Worm (Caenorhabditis elegans) whole organism, L4/young adult: ENCODE data around the gene C23H3.9.

ENCODE experiments used
- dao-5 ChIP-seq: sonication (generic microtip); optimal IDR thresholded peaks from 2 replicates; lab custom pipeline; 2016; ENCODE audit warnings: missing genotype, missing genetic modification characterization, moderate library complexity, missing compliant biosample characterization
- him-1 ChIP-seq: sonication (generic microtip); optimal IDR thresholded peaks from 2 replicates; lab custom pipeline; 2016; ENCODE audit warnings: missing genotype, missing genetic modification reagents, missing genetic modification characterization, missing compliant biosample characterization

ce11 chrII:33904-34303 lies 45.2 kb downstream of the C23H3.9 start, which contains the start of gene F23F1.2:
- TF ChIP-seq dao-5 (tag; lab: Kevin White, UChicago) (no peak), him-1 (tag; lab: Kevin White, UChicago) (no peak)
